Worm (Caenorhabditis elegans): Measurements from ENCODE around the gene M57.2.

DNA sequence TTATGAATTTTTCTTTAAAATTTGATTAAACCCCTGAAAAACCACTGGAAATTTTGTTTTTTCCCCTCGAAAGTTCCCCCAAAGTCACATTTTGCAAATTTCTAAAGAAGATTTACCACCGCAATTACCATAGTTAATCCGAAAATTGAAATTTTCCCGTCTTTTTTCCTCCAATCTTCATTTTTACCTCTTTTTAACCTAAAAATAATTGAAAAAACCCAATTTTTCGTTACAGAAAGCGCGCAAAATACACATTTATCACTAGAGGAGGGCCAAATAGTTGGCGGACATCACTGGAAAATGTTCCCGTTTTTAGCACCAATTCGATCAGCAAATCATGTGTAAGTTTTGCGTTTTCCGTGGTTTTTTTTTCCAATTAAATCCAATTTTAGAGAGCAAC lies 10.6 kb upstream of the M57.2 start, which contains the start of gene unc-33:
- TF ChIP-seq unc-130 (GFP tag; optimal IDR thresholded peaks at IDR 0.05): no peak
- no peak for TF ChIP-seq nfya-2 (GFP tag; IDR thresholded peaks at IDR 0.05)
- TF ChIP-seq fkh-3 (tag; optimal IDR thresholded peaks at IDR 0.05): no peak
- no peak for TF ChIP-seq ama-1 (optimal IDR thresholded peaks at IDR 0.05)
- TF ChIP-seq ama-1 (GFP tag; optimal IDR thresholded peaks at IDR 0.05): no peak
- no peak for TF ChIP-seq hrde-1 (tag; optimal IDR thresholded peaks at IDR 0.05; ENCODE audit: borderline replicate concordance)
- TF ChIP-seq T07F8.4 (tag; optimal IDR thresholded peaks at IDR 0.05): no peak
- TF ChIP-seq sea-2 (GFP tag; IDR thresholded peaks at IDR 0.05): no peak
- TF ChIP-seq B0261.1 (tag; optimal IDR thresholded peaks at IDR 0.05): no peak
